Fruit fly (Drosophila melanogaster): Measurements from ENCODE around the gene CG14397.

CG14397 gene

dm6 chr2L:21142972-21143385 is 52.0 kb downstream of the CG14397 start, which contains the start of gene pths (continued):
- no peak for TF ChIP-seq CG7839 (tag; optimal IDR thresholded peaks at IDR 0.05)
- peak; percentile 39 for TF ChIP-seq CG17829 (tag; optimal IDR thresholded peaks at IDR 0.05)
- no peak for TF ChIP-seq CG6854 (GFP tag; optimal IDR thresholded peaks at IDR 0.05)
- no peak for TF ChIP-seq scrt (GFP tag; optimal IDR thresholded peaks at IDR 0.05)
- TF ChIP-seq NK7.1 (GFP tag; optimal IDR thresholded peaks at IDR 0.05), result no peak
- TF ChIP-seq CG32767 (GFP tag; IDR thresholded peaks at IDR 0.05), result no peak
- TF ChIP-seq chinmo (GFP tag; IDR thresholded peaks at IDR 0.05; ENCODE audit: partially characterized antibody), result no peak
- no peak for TF ChIP-seq CG11093 (GFP tag; IDR thresholded peaks at IDR 0.05)
- peak; percentile 52 for TF ChIP-seq CG2712 (tag; optimal IDR thresholded peaks at IDR 0.05)
- no peak for TF ChIP-seq sens-2 (GFP tag; IDR thresholded peaks at IDR 0.05)
- no peak for TF ChIP-seq CG17385 (GFP tag; optimal IDR thresholded peaks at IDR 0.05)
- TF ChIP-seq jumu (GFP tag; optimal IDR thresholded peaks at IDR 0.05), result peak; percentile 58
- TF ChIP-seq CG4328 (GFP tag; optimal IDR thresholded peaks at IDR 0.05), result no peak
- TF ChIP-seq CG9932 (GFP tag; IDR thresholded peaks at IDR 0.05), result peak; percentile 82
- TF ChIP-seq CG7556 (GFP tag; optimal IDR thresholded peaks at IDR 0.05), result no peak
- peak; percentile 36 for TF ChIP-seq CG33213 (GFP tag; optimal IDR thresholded peaks at IDR 0.05)
- TF ChIP-seq CG8089 (GFP tag; optimal IDR thresholded peaks at IDR 0.05), result no peak
- no peak for TF ChIP-seq Nf-YC (tag; optimal IDR thresholded peaks at IDR 0.05)
- no peak for TF ChIP-seq Lpt (GFP tag; optimal IDR thresholded peaks at IDR 0.05)
- peak; percentile 50 for TF ChIP-seq sug (tag; optimal IDR thresholded peaks at IDR 0.05)
- TF ChIP-seq CG6272 (GFP tag; IDR thresholded peaks at IDR 0.05), result peak; percentile 42; the same call in 1 of the 2 replicates
- TF ChIP-seq CG9797 (GFP tag; optimal IDR thresholded peaks at IDR 0.05), result peak; percentile 8
- no peak for TF ChIP-seq Gsc (GFP tag; IDR thresholded peaks at IDR 0.05)
- no peak for TF ChIP-seq CG17568 (GFP tag; optimal IDR thresholded peaks at IDR 0.05)
- TF ChIP-seq Ets97D (GFP tag; optimal IDR thresholded peaks at IDR 0.05), result peak; percentile 83
- peak; percentile 96 for TF ChIP-seq CG2116 (GFP tag; optimal IDR thresholded peaks at IDR 0.05)
- peak; percentile 54 for TF ChIP-seq NFAT (GFP tag; IDR thresholded peaks at IDR 0.05)
- TF ChIP-seq kay (GFP tag; optimal IDR thresholded peaks at IDR 0.05), result no peak
- peak; percentile 72 for TF ChIP-seq zen (tag; optimal IDR thresholded peaks at IDR 0.05)
- no peak for TF ChIP-seq crol (GFP tag; IDR thresholded peaks at IDR 0.05)
- peak; percentile 79 for TF ChIP-seq hbn (GFP tag; IDR thresholded peaks at IDR 0.05; ENCODE audit: partially characterized antibody)
- no peak for TF ChIP-seq pros (GFP tag; optimal IDR thresholded peaks at IDR 0.05)
- TF ChIP-seq Rx (GFP tag; IDR thresholded peaks at IDR 0.05), result no peak
- TF ChIP-seq Nf-YA (GFP tag; IDR thresholded peaks at IDR 0.05), result peak; percentile 37; the same call in 1 of the 2 replicates
- TF ChIP-seq Dad (GFP tag; optimal IDR thresholded peaks at IDR 0.05), result no peak
- TF ChIP-seq gfzf (GFP tag; optimal IDR thresholded peaks at IDR 0.05), result peak; percentile 47
- TF ChIP-seq Sry-δ (GFP tag; optimal IDR thresholded peaks at IDR 0.05), result peak; percentile 97
- peak; percentile 68 for TF ChIP-seq pho (GFP tag; optimal IDR thresholded peaks at IDR 0.05)
- no peak for TF ChIP-seq MTF-1 (GFP tag; optimal IDR thresholded peaks at IDR 0.05; ENCODE audit: borderline replicate concordance)
- TF ChIP-seq corto (GFP tag; optimal IDR thresholded peaks at IDR 0.05), result no peak
- peak; percentile 70; the same call in 3 of the 4 replicates for TF ChIP-seq Dll (GFP tag; IDR thresholded peaks at IDR 0.05; ENCODE audit: partially characterized antibody)
- no peak for TF ChIP-seq Kr (GFP tag; optimal IDR thresholded peaks at IDR 0.05)
- TF ChIP-seq Gug (GFP tag; IDR thresholded peaks at IDR 0.05), result no peak
- peak; percentile 50 for TF ChIP-seq CG4820 (GFP tag; optimal IDR thresholded peaks at IDR 0.05)
- TF ChIP-seq CG18476 (GFP tag; optimal IDR thresholded peaks at IDR 0.05), result no peak
- peak; percentile 91 for TF ChIP-seq BEAF-32 (GFP tag; optimal IDR thresholded peaks at IDR 0.05)
- no peak for TF ChIP-seq CG33557 (GFP tag; optimal IDR thresholded peaks at IDR 0.05)
- no peak for TF ChIP-seq CG10462 (GFP tag; optimal IDR thresholded peaks at IDR 0.05)
- peak; percentile 18 for TF ChIP-seq Ssrp (tag; optimal IDR thresholded peaks at IDR 0.05)
- TF ChIP-seq ken (GFP tag; IDR thresholded peaks at IDR 0.05), result peak; percentile 47; the same call in 1 of the 3 replicates
- peak; percentile 38 for TF ChIP-seq CG13424 (tag; optimal IDR thresholded peaks at IDR 0.05)

All from whole organism, embryonic.